Worm (Caenorhabditis elegans) whole organism, L2 larva: ENCODE measurements around the gene str-39.

Source experiments
- blmp-1 ChIP-seq: sonication (generic microtip); optimal IDR thresholded peaks from 2 replicates; lab custom pipeline; 2017; ENCODE audit warnings: missing genetic modification characterization, mild to moderate bottlenecking, missing compliant biosample characterization, antibody characterized with exemption, moderate library complexity; ENCODE audit not compliant: insufficient read depth
- ceh-16 ChIP-seq: fragments of 150-350 bp; optimal IDR thresholded peaks from 2 replicates; lab custom pipeline; 2014; ENCODE audit warnings: missing biosample characterization, missing genetic modification characterization
- lin-11 ChIP-seq: fragments of 150-350 bp; sonication (generic microtip); optimal IDR thresholded peaks from 2 replicates; lab custom pipeline; 2014; ENCODE audit warnings: missing biosample characterization, missing genetic modification characterization, inconsistent platforms, mixed read lengths
- lin-13 ChIP-seq: fragments of 150-350 bp; optimal IDR thresholded peaks from 2 replicates; lab custom pipeline; 2014; ENCODE audit warnings: missing biosample characterization, missing genetic modification reagents, missing genetic modification characterization
- lsy-2 ChIP-seq, 2 experiments: fragments of 150-350 bp in 1 of 2; sonication (generic microtip) in 1 of 2; optimal IDR thresholded peaks; 2 replicates each; lab custom pipeline; 2014 to 2017; ENCODE audit warnings: missing biosample characterization in 2 of 2, missing genetic modification characterization in 2 of 2
- mdl-1 ChIP-seq, 2 experiments: fragments of 150-350 bp in 1 of 2; sonication (generic microtip) in 1 of 2; optimal IDR thresholded peaks; 2 replicates each; lab custom pipeline; 2017; ENCODE audit warnings: missing biosample characterization in 2 of 2, missing genetic modification characterization in 2 of 2
- nhr-11 ChIP-seq: fragments of 150-350 bp; optimal IDR thresholded peaks from 2 replicates; lab custom pipeline; 2014; ENCODE audit warnings: missing biosample characterization, missing genetic modification characterization
- nhr-237 ChIP-seq: fragments of 150-350 bp; optimal IDR thresholded peaks from 2 replicates; lab custom pipeline; 2014; ENCODE audit warnings: missing biosample characterization, missing genetic modification characterization
- snpc-4 ChIP-seq: fragments of 150-350 bp; optimal IDR thresholded peaks from 2 replicates; lab custom pipeline; 2014; ENCODE audit warnings: missing biosample characterization, missing genetic modification characterization
- unc-62 ChIP-seq: fragments of 150-350 bp; optimal IDR thresholded peaks from 2 replicates; lab custom pipeline; 2014; ENCODE audit warnings: missing biosample characterization, missing genetic modification reagents, missing genetic modification characterization

DNA sequence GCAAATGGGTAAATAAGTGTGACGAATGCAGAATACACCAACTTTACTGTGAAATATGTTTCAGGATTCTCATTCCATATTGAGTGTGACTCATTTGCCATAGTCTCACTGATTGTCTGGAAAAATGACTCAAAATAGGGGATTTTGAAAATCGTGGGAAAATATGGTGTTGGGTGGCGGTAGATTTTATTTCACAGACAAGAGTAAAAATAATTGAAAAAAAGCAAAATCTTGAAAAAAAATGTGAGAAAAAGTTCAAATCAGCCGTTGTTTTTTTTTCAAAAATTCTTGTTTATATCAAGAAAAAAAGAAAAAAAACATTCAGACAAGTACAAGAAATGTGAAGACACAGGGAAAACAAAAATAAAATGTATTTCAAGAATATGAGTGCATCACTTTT is 42.9 kb upstream of the str-39 start, which contains the start of gene srh-38:
- TF ChIP-seq unc-62 (GFP tag; lab: Kevin White, UChicago) (no peak), lin-13 (no peak), nhr-11 (no peak), mdl-1 (tag; optimal IDR thresholded peaks at IDR 0.05; lab: Kevin White, UChicago) (no peak), ceh-16 (tag; lab: Kevin White, UChicago) (no peak), lsy-2 (tag; optimal IDR thresholded peaks at IDR 0.05; lab: Kevin White, UChicago) (no peak), blmp-1 (tag; lab: Kevin White, UChicago) (no peak), snpc-4 (tag; lab: Kevin White, UChicago) (no peak), nhr-237 (no peak), lin-11 (no peak)
